Worm (Caenorhabditis elegans) whole organism, late embryonic: ENCODE results near the gene C01C10.2.

ENCODE experiments used
- C08G9.2 ChIP-seq: sonication (generic microtip); optimal IDR thresholded peaks from 2 replicates; lab custom pipeline; 2016; ENCODE audit warnings: mild to moderate bottlenecking, missing genetic modification characterization, moderate library complexity, missing compliant biosample characterization
- F13H6.1 ChIP-seq: sonication (generic microtip); optimal IDR thresholded peaks from 2 replicates; lab custom pipeline; 2016; ENCODE audit warnings: missing genetic modification characterization, missing compliant biosample characterization
- K09A11.1 ChIP-seq: sonication (generic microtip); optimal IDR thresholded peaks from 2 replicates; lab custom pipeline; 2017; ENCODE audit warnings: antibody characterized with exemption, mild to moderate bottlenecking, missing genetic modification characterization, missing compliant biosample characterization; ENCODE audit not compliant: insufficient read depth
- ahr-1 ChIP-seq: sonication (generic microtip); optimal IDR thresholded peaks from 2 replicates; lab custom pipeline; 2016; ENCODE audit warnings: missing genetic modification characterization, missing compliant biosample characterization
- ceh-14 ChIP-seq: sonication (generic microtip); optimal IDR thresholded peaks from 2 replicates; lab custom pipeline; 2016; ENCODE audit warnings: missing genotype, missing genetic modification characterization, missing compliant biosample characterization
- ceh-2 ChIP-seq: sonication (generic microtip); optimal IDR thresholded peaks from 2 replicates; lab custom pipeline; 2016; ENCODE audit warnings: missing genotype, missing genetic modification characterization, missing compliant biosample characterization
- ceh-24 ChIP-seq: sonication (generic microtip); optimal IDR thresholded peaks from 2 replicates; lab custom pipeline; 2016; ENCODE audit warnings: mild to moderate bottlenecking, missing genetic modification characterization, missing compliant biosample characterization
- ceh-31 ChIP-seq: sonication (generic microtip); optimal IDR thresholded peaks from 2 replicates; lab custom pipeline; 2016; ENCODE audit warnings: missing genetic modification characterization, missing compliant biosample characterization
- ceh-48 ChIP-seq: sonication (generic microtip); optimal IDR thresholded peaks from 2 replicates; lab custom pipeline; 2016; ENCODE audit warnings: missing genetic modification characterization, inconsistent platforms, missing compliant biosample characterization
- che-1 ChIP-seq: sonication (generic microtip); optimal IDR thresholded peaks from 2 replicates; lab custom pipeline; 2016; ENCODE audit warnings: mild to moderate bottlenecking, missing genetic modification characterization, missing compliant biosample characterization
- dmd-4 ChIP-seq: sonication (generic microtip); optimal IDR thresholded peaks from 2 replicates; lab custom pipeline; 2016; ENCODE audit warnings: borderline replicate concordance, missing genetic modification characterization, missing compliant biosample characterization
- dve-1 ChIP-seq: sonication (generic microtip); optimal IDR thresholded peaks from 2 replicates; lab custom pipeline; 2017; ENCODE audit warnings: antibody characterized with exemption, mild to moderate bottlenecking, missing genetic modification characterization, missing compliant biosample characterization
- elt-2 ChIP-seq: sonication (generic microtip); optimal IDR thresholded peaks from 2 replicates; lab custom pipeline; 2016; ENCODE audit warnings: missing genetic modification reagents, missing genetic modification characterization, missing compliant biosample characterization
- ets-4 ChIP-seq: sonication (generic microtip); optimal IDR thresholded peaks from 2 replicates; lab custom pipeline; 2016; ENCODE audit warnings: missing genetic modification characterization, missing compliant biosample characterization
- eyg-1 ChIP-seq: sonication (generic microtip); optimal IDR thresholded peaks from 2 replicates; lab custom pipeline; 2016; ENCODE audit warnings: missing genotype, missing genetic modification characterization, missing compliant biosample characterization
- fkh-6 ChIP-seq: sonication (generic microtip); optimal IDR thresholded peaks from 2 replicates; lab custom pipeline; 2016; ENCODE audit warnings: missing genetic modification characterization, missing compliant biosample characterization
- gmeb-2 ChIP-seq: sonication (generic microtip); optimal IDR thresholded peaks from 2 replicates; lab custom pipeline; 2016; ENCODE audit warnings: missing genetic modification characterization, inconsistent platforms, missing compliant biosample characterization
- hlh-15 ChIP-seq: sonication (generic microtip); optimal IDR thresholded peaks from 2 replicates; lab custom pipeline; 2016; ENCODE audit warnings: missing genetic modification characterization, missing compliant biosample characterization
- hlh-30 ChIP-seq: sonication (generic microtip); optimal IDR thresholded peaks from 2 replicates; lab custom pipeline; 2017; ENCODE audit warnings: antibody characterized with exemption, missing genetic modification characterization, missing compliant biosample characterization; ENCODE audit not compliant: insufficient read depth
- hlh-8 ChIP-seq: sonication (generic microtip); optimal IDR thresholded peaks from 2 replicates; lab custom pipeline; 2016; ENCODE audit warnings: missing genotype, missing genetic modification characterization, missing compliant biosample characterization
- madf-2 ChIP-seq: sonication (generic microtip); optimal IDR thresholded peaks from 2 replicates; lab custom pipeline; 2017; ENCODE audit warnings: missing genetic modification characterization, missing compliant biosample characterization
- mec-3 ChIP-seq: sonication (generic microtip); optimal IDR thresholded peaks from 2 replicates; lab custom pipeline; 2016; ENCODE audit warnings: borderline replicate concordance, missing genetic modification characterization, missing compliant biosample characterization
- nfya-1 ChIP-seq: sonication (generic microtip); optimal IDR thresholded peaks from 2 replicates; lab custom pipeline; 2017; ENCODE audit warnings: missing genetic modification characterization, mild to moderate bottlenecking, missing compliant biosample characterization, antibody characterized with exemption, moderate library complexity
- npax-4 ChIP-seq: sonication (generic microtip); optimal IDR thresholded peaks from 2 replicates; lab custom pipeline; 2016; ENCODE audit warnings: missing genetic modification characterization, missing compliant biosample characterization
- pag-3 ChIP-seq: sonication (generic microtip); optimal IDR thresholded peaks from 2 replicates; lab custom pipeline; 2016; ENCODE audit warnings: missing compliant biosample characterization, missing genetic modification characterization, borderline replicate concordance
- pha-2 ChIP-seq: sonication (generic microtip); optimal IDR thresholded peaks from 2 replicates; lab custom pipeline; 2017; ENCODE audit warnings: mild to moderate bottlenecking, missing genetic modification characterization, missing compliant biosample characterization
- pha-4 ChIP-seq: fragments of 150-350 bp; optimal IDR thresholded peaks from 2 replicates; lab custom pipeline; 2018; ENCODE audit warnings: missing biosample characterization, missing genetic modification reagents, missing genetic modification characterization
- pqm-1 ChIP-seq: sonication (generic microtip); optimal IDR thresholded peaks from 2 replicates; lab custom pipeline; 2016; ENCODE audit warnings: missing genetic modification characterization, missing compliant biosample characterization
- pros-1 ChIP-seq: fragments of 150-350 bp; optimal IDR thresholded peaks from 2 replicates; lab custom pipeline; 2014; ENCODE audit warnings: missing biosample characterization, missing genetic modification reagents, missing genetic modification characterization
- sox-4 ChIP-seq: sonication (generic microtip); optimal IDR thresholded peaks from 2 replicates; lab custom pipeline; 2017; ENCODE audit warnings: mild to moderate bottlenecking, missing genetic modification characterization, inconsistent platforms, missing compliant biosample characterization
- tbx-2 ChIP-seq: sonication (generic microtip); optimal IDR thresholded peaks from 2 replicates; lab custom pipeline; 2016; ENCODE audit warnings: missing genetic modification characterization, missing compliant biosample characterization
- tbx-7 ChIP-seq: sonication (generic microtip); optimal IDR thresholded peaks from 2 replicates; lab custom pipeline; 2016; ENCODE audit warnings: missing genotype, missing genetic modification characterization, missing compliant biosample characterization
- unc-42 ChIP-seq: sonication (generic microtip); optimal IDR thresholded peaks from 2 replicates; lab custom pipeline; 2016; ENCODE audit warnings: missing genotype, missing genetic modification characterization, missing compliant biosample characterization
- unc-86 ChIP-seq: sonication (generic microtip); optimal IDR thresholded peaks from 2 replicates; lab custom pipeline; 2016; ENCODE audit warnings: missing genetic modification characterization, missing compliant biosample characterization
- ztf-16 ChIP-seq: sonication (generic microtip); optimal IDR thresholded peaks from 2 replicates; lab custom pipeline; 2017; ENCODE audit warnings: missing genetic modification characterization, missing compliant biosample characterization

The C01C10.2 gene

DNA sequence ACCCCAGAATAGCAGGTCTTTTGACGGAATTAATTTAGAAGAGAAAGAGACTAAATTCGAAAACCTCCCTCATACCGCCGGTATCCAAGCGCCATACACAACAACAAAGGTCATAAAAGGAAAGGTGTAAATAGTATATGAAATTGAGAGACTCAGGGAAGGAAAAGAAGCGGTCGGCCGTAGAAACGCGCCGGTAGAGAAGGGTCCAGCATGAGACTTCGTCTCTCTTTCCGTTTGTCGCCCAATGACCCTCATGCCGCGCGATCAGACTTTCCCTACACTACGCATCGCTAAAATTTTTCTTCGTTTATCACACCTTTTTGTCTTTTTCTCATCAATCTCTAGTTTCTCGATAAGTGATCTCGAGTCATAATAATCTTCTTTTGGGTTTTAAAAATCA, 7.4 kb downstream of the C01C10.2 start:
- TF ChIP-seq pha-4 (tag; lab: Kevin White, UChicago) (no peak), sox-4 (no peak), elt-2 (tag; lab: Kevin White, UChicago) (no peak), ets-4 (tag; lab: Kevin White, UChicago) (no peak), hlh-8 (tag; lab: Kevin White, UChicago) (no peak), ceh-31 (tag; lab: Kevin White, UChicago) (no peak), ceh-48 (tag; lab: Kevin White, UChicago) (no peak), hlh-30 (tag; lab: Kevin White, UChicago) (no peak), unc-42 (no peak), ceh-2 (no peak), gmeb-2 (no peak), hlh-15 (tag; lab: Kevin White, UChicago) (no peak), fkh-6 (tag; lab: Kevin White, UChicago) (no peak), eyg-1 (tag; lab: Kevin White, UChicago) (no peak), nfya-1 (no peak)

DNA sequence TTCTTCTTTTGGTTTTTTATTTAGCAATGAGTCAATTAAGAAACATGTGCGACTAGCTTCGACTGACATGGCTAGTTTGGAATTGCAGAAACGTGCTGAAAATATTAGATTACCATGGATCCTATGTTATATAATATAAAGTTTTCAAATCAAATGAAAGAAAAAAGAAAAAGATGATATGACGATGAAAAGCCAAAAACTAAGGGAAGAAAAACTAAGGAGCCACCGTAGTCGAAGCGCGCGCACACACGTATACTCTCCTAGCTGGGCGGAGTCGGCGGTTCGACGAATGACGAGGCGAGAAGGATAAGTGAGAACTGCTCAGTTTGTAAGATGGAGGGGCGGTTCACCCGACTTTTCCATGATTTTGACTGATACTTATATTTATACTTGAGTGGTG, 13.1 kb downstream of the C01C10.2 start, which contains the start of gene mnm-2:
TSS of gene mnm-2 (minus strand) at position 101 of the 400 bp plus-strand sequence.
- TF ChIP-seq ets-4 (tag; lab: Kevin White, UChicago) (no peak), ahr-1 (tag; lab: Kevin White, UChicago) (no peak), tbx-7 (no peak), dmd-4 (tag; lab: Kevin White, UChicago) (no peak), pag-3 (no peak), unc-86 (tag; lab: Kevin White, UChicago) (no peak), tbx-2 (tag; lab: Kevin White, UChicago) (no peak), pha-2 (tag; lab: Kevin White, UChicago) (no peak), hlh-15 (tag; lab: Kevin White, UChicago) (no peak), gmeb-2 (no peak), F13H6.1 (tag; lab: Kevin White, UChicago) (no peak), npax-4 (no peak), C08G9.2 (no peak), pha-4 (tag; lab: Kevin White, UChicago) (no peak), unc-42 (no peak), pqm-1 (no peak), ceh-31 (tag; lab: Kevin White, UChicago) (no peak), dve-1 (tag; lab: Kevin White, UChicago) (no peak), nfya-1 (no peak), ceh-14 (tag; lab: Kevin White, UChicago) (no peak)

DNA sequence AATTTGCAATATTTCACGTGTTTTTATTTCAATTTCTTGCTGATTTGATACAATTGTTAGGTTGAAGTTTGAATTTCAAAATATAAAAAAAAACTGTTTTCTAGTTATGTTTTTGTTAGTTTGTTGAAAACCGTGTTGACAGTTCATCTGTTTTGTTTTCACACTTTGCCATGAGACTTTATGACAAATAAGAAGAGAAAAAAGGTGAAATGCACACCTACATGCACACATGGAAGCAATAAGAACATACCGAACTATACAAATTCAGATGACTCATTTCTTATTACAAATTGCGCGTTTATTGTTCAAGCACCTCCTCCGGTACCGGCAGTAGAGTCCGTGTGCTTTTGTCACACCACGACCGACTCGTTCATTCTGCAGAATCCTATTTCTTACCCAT, 17.3 kb downstream of the C01C10.2 start, which contains the start of gene C10A4.9:
TSS of gene C10A4.9 (plus strand) at position 301 of the 400 bp plus-strand sequence.
- TF ChIP-seq che-1 (tag; lab: Kevin White, UChicago) = no peak
- TF ChIP-seq hlh-15 (tag; lab: Kevin White, UChicago) = no peak
- no peak for TF ChIP-seq tbx-7
- TF ChIP-seq ets-4 (tag; lab: Kevin White, UChicago) = no peak
- no peak for TF ChIP-seq K09A11.1
- TF ChIP-seq gmeb-2 = no peak
- no peak for TF ChIP-seq ceh-48 (tag; lab: Kevin White, UChicago)
- TF ChIP-seq mec-3 (tag; lab: Kevin White, UChicago) = no peak
- TF ChIP-seq pros-1 (tag; lab: Kevin White, UChicago) = no peak
- no peak for TF ChIP-seq ceh-24 (tag; lab: Kevin White, UChicago)
- TF ChIP-seq madf-2 (tag; lab: Kevin White, UChicago) = no peak
- TF ChIP-seq eyg-1 (tag; lab: Kevin White, UChicago) = no peak
- no peak for TF ChIP-seq pag-3
- no peak for TF ChIP-seq ztf-16 (tag; lab: Kevin White, UChicago)

DNA sequence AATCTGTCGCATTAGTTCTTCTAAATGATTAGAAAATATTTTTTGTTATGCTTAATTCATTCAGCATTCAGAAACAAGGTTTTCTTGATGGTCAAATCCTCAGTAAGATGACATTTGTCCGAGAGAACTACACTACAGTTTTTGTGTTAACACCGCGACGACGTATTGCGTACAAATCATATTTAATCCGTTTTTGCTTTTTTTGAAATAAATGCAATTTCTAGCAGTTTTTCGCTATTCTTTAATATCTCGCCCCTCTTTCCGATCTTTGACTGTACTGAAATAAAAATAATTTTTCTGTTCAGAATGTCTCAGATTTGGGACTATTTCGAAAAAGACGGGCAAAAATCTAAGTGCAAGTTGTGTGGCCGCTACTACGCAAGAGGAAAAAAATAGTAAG, 21.8 kb downstream of the C01C10.2 start, which contains the start of gene C10A4.1:
TSS of gene C10A4.1 (plus strand) at position 301 of the 400 bp plus-strand sequence.
- no peak for TF ChIP-seq elt-2 (tag; lab: Kevin White, UChicago)
- no peak for TF ChIP-seq pha-2 (tag; lab: Kevin White, UChicago)
- no peak for TF ChIP-seq ceh-48 (tag; lab: Kevin White, UChicago)
- TF ChIP-seq nfya-1 = no peak
